Fruit fly (Drosophila melanogaster) whole organism, embryonic: ENCODE results near the gene CG43229.

Experiments
- Abd-B ChIP-seq: fragments of 200-800 bp; sonication (Bioruptor generic); optimal IDR thresholded peaks from 2 replicates; lab custom pipeline; 2018; ENCODE audit warnings: missing biosample characterization, mild to moderate bottlenecking, missing genetic modification characterization, moderate library complexity
- Atf-2 ChIP-seq: fragments of 200-800 bp; sonication (Bioruptor generic); optimal IDR thresholded peaks from 2 replicates; lab custom pipeline; 2016; ENCODE audit warnings: missing biosample characterization, missing genetic modification characterization
- Awh ChIP-seq: fragments of 200-800 bp; sonication (Bioruptor generic); IDR thresholded peaks from 2 replicates; pipeline ENCODE4, ENCODE4 v1.3.6; 2022; ENCODE audit warnings: missing biosample characterization, missing genetic modification characterization
- CG10366 ChIP-seq: fragments of 200-800 bp; sonication (Bioruptor generic); IDR thresholded peaks from 2 replicates; pipeline ENCODE4 v1.3.6; 2022; ENCODE audit warnings: missing biosample characterization, missing genetic modification characterization
- CG11247 ChIP-seq: fragments of 200-800 bp; sonication (Bioruptor generic); IDR thresholded peaks from 2 replicates; pipeline ENCODE4 v1.3.6; 2022; ENCODE audit warnings: missing biosample characterization, missing genetic modification characterization
- CG15073 ChIP-seq: fragments of 200-800 bp; sonication (Bioruptor generic); optimal IDR thresholded peaks from 2 replicates; lab custom pipeline; 2016; ENCODE audit warnings: missing biosample characterization, missing genetic modification characterization
- CG17328 ChIP-seq: fragments of 200-800 bp; sonication (Bioruptor generic); IDR thresholded peaks from 2 replicates; pipeline ENCODE4 v1.3.6; 2022; ENCODE audit warnings: missing biosample characterization, missing genetic modification characterization
- CG17912 ChIP-seq: fragments of 200-800 bp; sonication (Bioruptor generic); optimal IDR thresholded peaks from 2 replicates; lab custom pipeline; 2018; ENCODE audit warnings: missing biosample characterization, mild to moderate bottlenecking, missing genetic modification characterization
- CG18011 ChIP-seq: fragments of 200-800 bp; sonication (Bioruptor generic); optimal IDR thresholded peaks from 2 replicates; lab custom pipeline; 2017; ENCODE audit warnings: missing biosample characterization, missing genetic modification characterization, mild to moderate bottlenecking, moderate library complexity, missing genotype
- CG1832 ChIP-seq: fragments of 200-800 bp; sonication (Bioruptor generic); optimal IDR thresholded peaks from 2 replicates; lab custom pipeline; 2017; ENCODE audit warnings: missing biosample characterization, mild to moderate bottlenecking, missing genetic modification characterization, inconsistent platforms
- CG18599 ChIP-seq: fragments of 200-800 bp; sonication (Bioruptor generic); optimal IDR thresholded peaks from 3 replicates; lab custom pipeline; 2017; ENCODE audit warnings: missing biosample characterization, missing genetic modification characterization, mild to moderate bottlenecking, moderate library complexity, missing genetic modification reagents
- CG2875 ChIP-seq: fragments of 200-800 bp; sonication (Bioruptor generic); optimal IDR thresholded peaks from 2 replicates; lab custom pipeline; 2017; ENCODE audit warnings: missing biosample characterization, mild to moderate bottlenecking, missing genetic modification characterization, missing genetic modification reagents
- CG33213 ChIP-seq: fragments of 200-800 bp; sonication (Bioruptor generic); optimal IDR thresholded peaks from 3 replicates; lab custom pipeline; 2016; ENCODE audit warnings: missing biosample characterization, missing genetic modification characterization
- CG3726 ChIP-seq: fragments of 200-800 bp; sonication (Bioruptor generic); IDR thresholded peaks from 3 replicates; pipeline ENCODE4, ENCODE4 v1.3.6; 2022; ENCODE audit warnings: missing biosample characterization, missing genetic modification characterization
- CG4820 ChIP-seq: fragments of 200-800 bp; sonication (Bioruptor generic); optimal IDR thresholded peaks from 3 replicates; lab custom pipeline; 2016; ENCODE audit warnings: missing biosample characterization, missing genetic modification characterization
- CG6254 ChIP-seq: fragments of 200-800 bp; sonication (Bioruptor generic); optimal IDR thresholded peaks from 3 replicates; lab custom pipeline; 2017; ENCODE audit warnings: mild to moderate bottlenecking, missing biosample characterization, missing genetic modification reagents, missing genetic modification characterization
- CG9797 ChIP-seq: fragments of 200-800 bp; sonication (Bioruptor generic); optimal IDR thresholded peaks from 3 replicates; lab custom pipeline; 2018; ENCODE audit warnings: missing biosample characterization, mild to moderate bottlenecking, missing genetic modification characterization
- CrebB ChIP-seq: fragments of 200-800 bp; sonication (Bioruptor generic); optimal IDR thresholded peaks from 3 replicates; lab custom pipeline; 2018; ENCODE audit warnings: missing biosample characterization, mild to moderate bottlenecking, missing genetic modification characterization
- Doc3 ChIP-seq: fragments of 200-800 bp; sonication (Bioruptor generic); IDR thresholded peaks from 3 replicates; pipeline ENCODE4 v1.3.6; 2022; ENCODE audit warnings: missing biosample characterization, missing genetic modification characterization; ENCODE audit not compliant: partially characterized antibody
- E2f1 ChIP-seq: fragments of 200-800 bp; sonication (Bioruptor generic); IDR thresholded peaks from 2 replicates; pipeline ENCODE4 v1.3.6; 2022; ENCODE audit warnings: missing biosample characterization, missing genetic modification characterization
- Fer1 ChIP-seq: fragments of 200-800 bp; sonication (Bioruptor generic); optimal IDR thresholded peaks from 2 replicates; lab custom pipeline; 2017; ENCODE audit warnings: missing biosample characterization, mild to moderate bottlenecking, missing genetic modification characterization
- Hr3 ChIP-seq: fragments of 200-800 bp; sonication (Bioruptor generic); optimal IDR thresholded peaks from 3 replicates; lab custom pipeline; 2016; ENCODE audit warnings: missing biosample characterization, missing genetic modification characterization
- Med ChIP-seq: fragments of 200-800 bp; sonication (Bioruptor generic); peaks from one replicate; lab custom pipeline; 2016; ENCODE audit warnings: missing biosample characterization, missing genetic modification characterization, mild to moderate bottlenecking, inconsistent platforms, moderate library complexity
- Nf-YA ChIP-seq: fragments of 200-800 bp; sonication (Bioruptor generic); IDR thresholded peaks from 2 replicates; pipeline ENCODE4 v1.3.6; 2022; ENCODE audit warnings: missing biosample characterization, missing genetic modification characterization
- Scr ChIP-seq: fragments of 200-800 bp; sonication (Bioruptor generic); IDR thresholded peaks from 2 replicates; pipeline ENCODE4 v1.3.6; 2022; ENCODE audit warnings: missing biosample characterization, missing genetic modification characterization; ENCODE audit not compliant: partially characterized antibody
- Sin3A ChIP-seq: fragments of >200 bp; optimal IDR thresholded peaks from 2 replicates; lab custom pipeline; 2018
- Sry-δ ChIP-seq: fragments of 200-800 bp; sonication (Bioruptor generic); optimal IDR thresholded peaks from 2 replicates; lab custom pipeline; 2016; ENCODE audit warnings: missing biosample characterization, missing genetic modification characterization
- Taf1 ChIP-seq: fragments of 200-800 bp; sonication (Bioruptor generic); IDR thresholded peaks from 2 replicates; pipeline ENCODE4 v1.3.6; 2022; ENCODE audit warnings: missing biosample characterization, missing genetic modification characterization
- ac ChIP-seq: fragments of 200-800 bp; sonication (Bioruptor generic); optimal IDR thresholded peaks from 3 replicates; lab custom pipeline; 2017; ENCODE audit warnings: missing biosample characterization, mild to moderate bottlenecking, missing genetic modification characterization
- al ChIP-seq: fragments of 200-800 bp; sonication (Bioruptor generic); IDR thresholded peaks from 2 replicates; pipeline ENCODE4 v1.3.6; 2022; ENCODE audit warnings: missing biosample characterization, missing genetic modification characterization
- ap ChIP-seq: fragments of 200-800 bp; sonication (Bioruptor generic); IDR thresholded peaks from 2 replicates; pipeline ENCODE4 v1.3.6; 2022; ENCODE audit warnings: missing biosample characterization, missing genetic modification characterization
- bowl ChIP-seq: fragments of 200-800 bp; sonication (Bioruptor generic); IDR thresholded peaks from 2 replicates; pipeline ENCODE4 v1.3.6; 2022; ENCODE audit warnings: missing biosample characterization, missing genetic modification characterization
- chif ChIP-seq, 2 experiments: fragments of 200-800 bp; sonication (Bioruptor generic); optimal IDR thresholded peaks; 3 replicates each; lab custom pipeline; 2016; ENCODE audit warnings: missing biosample characterization in 2 of 2, missing genetic modification characterization in 2 of 2
- cwo ChIP-seq: fragments of 200-800 bp; sonication (Bioruptor generic); optimal IDR thresholded peaks from 3 replicates; lab custom pipeline; 2017; ENCODE audit warnings: missing biosample characterization, missing genetic modification characterization, mild to moderate bottlenecking, moderate library complexity, missing genetic modification reagents
- disco-r ChIP-seq: fragments of 200-800 bp; sonication (Bioruptor generic); optimal IDR thresholded peaks from 2 replicates; lab custom pipeline; 2016; ENCODE audit warnings: missing biosample characterization, missing genetic modification characterization
- dysf ChIP-seq: fragments of 200-800 bp; sonication (Bioruptor generic); IDR thresholded peaks from 3 replicates; pipeline ENCODE4 v1.3.6; 2022; ENCODE audit warnings: missing biosample characterization, missing genetic modification characterization
- esg ChIP-seq: fragments of 200-800 bp; sonication (Bioruptor generic); conservative IDR thresholded peaks from 2 replicates; pipeline ENCODE4 v1.3.6; 2022; ENCODE audit warnings: missing biosample characterization, missing genetic modification characterization
- eve ChIP-seq, 2 experiments: fragments of >200 bp; optimal IDR thresholded peaks; 2 replicates each; lab custom pipeline; 2017; ENCODE audit warnings: missing biosample characterization in 2 of 2, missing genetic modification characterization in 2 of 2
- fd102C ChIP-seq: fragments of 200-800 bp; sonication (Bioruptor generic); optimal IDR thresholded peaks from 2 replicates; lab custom pipeline; 2018; ENCODE audit warnings: missing biosample characterization, mild to moderate bottlenecking, missing genetic modification characterization, moderate library complexity
- hbn ChIP-seq: fragments of 200-800 bp; sonication (Bioruptor generic); IDR thresholded peaks from 2 replicates; pipeline ENCODE4 v1.3.6; 2022; ENCODE audit warnings: missing biosample characterization, missing genetic modification characterization; ENCODE audit not compliant: partially characterized antibody
- mirr ChIP-seq: fragments of 200-800 bp; sonication (Bioruptor generic); optimal IDR thresholded peaks from 3 replicates; lab custom pipeline; 2018; ENCODE audit warnings: missing biosample characterization, mild to moderate bottlenecking, missing genetic modification characterization
- odd ChIP-seq: fragments of 200-800 bp; sonication (Bioruptor generic); optimal IDR thresholded peaks from 2 replicates; lab custom pipeline; 2017; ENCODE audit warnings: missing biosample characterization, mild to moderate bottlenecking, missing genetic modification characterization
- pan ChIP-seq, 4 experiments: fragments of >200 bp in 3 of 4; fragments of 200-800 bp in 1 of 4; sonication (Bioruptor generic) in 1 of 4; optimal IDR thresholded peaks in 3 of 4; IDR thresholded peaks in 1 of 4; 2 replicates each; pipeline versions ENCODE4 v1.3.6 to Lab custom; 2017 to 2022; ENCODE audit warnings: missing biosample characterization in 2 of 4, missing genetic modification characterization in 2 of 4, mixed read lengths in 1 of 4
- prd ChIP-seq, 3 experiments: fragments of >200 bp in 2 of 3; fragments of 200-800 bp in 1 of 3; sonication (Bioruptor generic) in 1 of 3; optimal IDR thresholded peaks in 2 of 3; IDR thresholded peaks in 1 of 3; 2 replicates in 2 of 3; 3 replicates in 1 of 3; pipeline versions ENCODE4 v1.3.6 to Lab custom; 2017 to 2022; ENCODE audit warnings: missing biosample characterization in 1 of 3, missing genetic modification characterization in 1 of 3
- slp2 ChIP-seq: fragments of 200-800 bp; sonication (Bioruptor generic); optimal IDR thresholded peaks from 2 replicates; lab custom pipeline; 2016; ENCODE audit warnings: missing biosample characterization, missing genetic modification characterization
- stc ChIP-seq: fragments of 200-800 bp; sonication (Bioruptor generic); IDR thresholded peaks from 2 replicates; pipeline ENCODE4 v1.3.6; 2022; ENCODE audit warnings: missing biosample characterization, missing genetic modification characterization
- tin ChIP-seq: fragments of 200-800 bp; sonication (Bioruptor generic); optimal IDR thresholded peaks from 3 replicates; lab custom pipeline; 2016; ENCODE audit warnings: missing biosample characterization, missing genetic modification characterization
- twi ChIP-seq: fragments of 200-800 bp; optimal IDR thresholded peaks from 2 replicates; lab custom pipeline; 2019; ENCODE audit warnings: missing biosample characterization, mild to moderate bottlenecking, missing genetic modification characterization, moderate library complexity
- unpg ChIP-seq: fragments of 200-800 bp; sonication (Bioruptor generic); optimal IDR thresholded peaks from 3 replicates; lab custom pipeline; 2018; ENCODE audit warnings: missing biosample characterization, mild to moderate bottlenecking, missing genetic modification characterization, moderate library complexity
- z ChIP-seq: fragments of 200-800 bp; sonication (Bioruptor generic); IDR thresholded peaks from 3 replicates; pipeline ENCODE4 v1.3.6; 2022; ENCODE audit warnings: missing biosample characterization, missing genetic modification characterization

Gene CG43229

DNA sequence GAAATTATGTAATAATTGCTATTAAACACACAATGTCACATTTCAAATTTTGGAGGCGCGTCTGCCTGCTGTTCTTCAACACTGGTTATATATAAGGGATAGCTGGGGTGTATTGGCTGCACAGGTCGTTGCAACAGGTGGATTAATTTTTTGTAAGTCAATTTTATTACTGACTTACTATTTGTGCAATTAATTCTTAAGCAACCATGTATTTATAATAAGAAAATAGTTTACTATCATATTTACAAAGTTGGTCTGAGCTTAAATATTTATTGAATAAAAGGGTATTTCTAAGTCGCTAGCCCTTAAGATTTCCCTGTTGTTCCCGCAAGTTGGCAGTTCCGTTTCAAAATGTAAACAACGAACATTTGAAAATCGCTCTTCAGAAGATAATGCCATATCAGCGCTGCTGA lies 45.5 kb upstream of the CG43229 start, which contains the start of gene RhoGAP16F (continued):
- TF ChIP-seq tin (peak; percentile 85), Doc3 (GFP tag; lab: Robert Waterston, UW) (no peak), hbn (GFP tag; lab: Robert Waterston, UW) (no peak), dysf (GFP tag; lab: Robert Waterston, UW) (peak; percentile 88), al (GFP tag; lab: Robert Waterston, UW) (peak; percentile 80), Sry-δ (GFP tag; lab: Kevin White, UChicago) (peak; percentile 19), Scr (GFP tag; lab: Robert Waterston, UW) (no peak), CG4820 (peak; percentile 79), Taf1 (peak; percentile 54; the same call in 1 of the 2 replicates), chif (GFP tag; optimal IDR thresholded peaks at IDR 0.05; lab: Kevin White, UChicago) (peak; percentile 71 to 85), CrebB (tag; lab: Kevin White, UChicago) (peak; percentile 60), CG10366 (GFP tag; lab: Robert Waterston, UW) (peak; percentile 84), bowl (0 out of 2 replicates have a peak, but pooled peaks have one; percentile 27), odd (GFP tag; lab: Kevin White, UChicago) (peak; percentile 64), CG33213 (peak; percentile 59), CG17912 (GFP tag; lab: Kevin White, UChicago) (peak; percentile 55), prd (optimal IDR thresholded peaks at IDR 0.05; lab: Kevin White, UChicago) (no peak), prd (GFP tag; IDR thresholded peaks at IDR 0.05; lab: Robert Waterston, UW) (peak; percentile 93), Awh (GFP tag; lab: Robert Waterston, UW) (peak; percentile 67), E2f1 (peak; percentile 78), twi (tag; lab: Kevin White, UChicago) (peak; percentile 64), eve (GFP tag; optimal IDR thresholded peaks at IDR 0.05; lab: Kevin White, UChicago) (no peak), Med (peak; percentile 96), CG2875 (peak; percentile 51), ap (GFP tag; lab: Robert Waterston, UW) (peak; percentile 60), disco-r (GFP tag; lab: Kevin White, UChicago) (peak; percentile 58), esg (GFP tag; lab: Robert Waterston, UW) (peak; percentile 76), CG9797 (GFP tag; lab: Kevin White, UChicago) (no peak), Sin3A (lab: Kevin White, UChicago) (peak; percentile 20), CG15073 (GFP tag; lab: Kevin White, UChicago) (peak; percentile 47), z (GFP tag; lab: Robert Waterston, UW) (no peak), CG3726 (GFP tag; lab: Robert Waterston, UW) (0 out of 3 replicates have a peak, but pooled peaks have one; percentile 60), fd102C (GFP tag; lab: Kevin White, UChicago) (peak; percentile 18), Fer1 (GFP tag; lab: Kevin White, UChicago) (peak; percentile 79), pan (optimal IDR thresholded peaks at IDR 0.05; lab: Kevin White, UChicago) (peak in 1 of 2 experiments; percentile 70), pan (GFP tag; optimal IDR thresholded peaks at IDR 0.05 in 1 of 2, IDR thresholded peaks at IDR 0.05 in 1 of 2) (peak; percentile 78 to 85), CG1832 (GFP tag; lab: Kevin White, UChicago) (no peak), ac (GFP tag; lab: Kevin White, UChicago) (peak; percentile 33), stc (GFP tag; lab: Robert Waterston, UW) (peak; percentile 73; the same call in 1 of the 2 replicates), Nf-YA (GFP tag; lab: Robert Waterston, UW) (peak; percentile 43; the same call in 1 of the 2 replicates), Abd-B (GFP tag; lab: Kevin White, UChicago) (peak; percentile 89), slp2 (peak; percentile 63), CG18011 (peak; percentile 61), cwo (GFP tag; lab: Kevin White, UChicago) (peak; percentile 73), CG11247 (GFP tag; lab: Robert Waterston, UW) (peak; percentile 81), Hr3 (peak; percentile 88), CG6254 (peak; percentile 56), Atf-2 (GFP tag; lab: Kevin White, UChicago) (peak; percentile 75), CG17328 (GFP tag; lab: Robert Waterston, UW) (peak; percentile 78), CG18599 (GFP tag; lab: Kevin White, UChicago) (peak; percentile 88), unpg (GFP tag; lab: Kevin White, UChicago) (peak; percentile 88), mirr (GFP tag; lab: Kevin White, UChicago) (peak; percentile 29)
